Worm (Caenorhabditis elegans): ENCODE data around the gene C09G1.2.

DNA sequence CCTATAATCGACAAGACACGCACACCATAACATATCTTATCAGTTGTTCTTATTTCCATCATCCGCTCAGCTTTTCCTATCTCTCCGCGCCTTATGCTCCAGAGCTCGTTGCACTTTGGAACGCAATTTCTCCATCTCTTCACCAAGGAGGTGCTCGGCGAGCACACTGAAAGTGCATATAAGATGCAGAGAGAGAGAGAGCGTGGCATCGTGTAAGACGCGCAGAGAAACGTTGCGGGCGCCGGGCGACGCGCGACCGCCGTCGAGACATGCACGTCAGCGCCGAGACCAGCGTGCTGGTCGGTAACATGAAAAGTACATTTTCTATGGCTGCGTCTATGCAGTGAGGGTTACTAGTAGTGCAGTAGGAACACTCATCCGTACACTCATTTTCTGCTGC, 42.0 kb upstream of the C09G1.2 start:
- TF ChIP-seq sea-1 (GFP tag; conservative IDR thresholded peaks at IDR 0.05): no peak
- TF ChIP-seq B0310.2 (tag; optimal IDR thresholded peaks at IDR 0.05): no peak
- no peak for TF ChIP-seq hmg-4 (GFP tag; optimal IDR thresholded peaks at IDR 0.05)
- no peak for TF ChIP-seq ets-7 (tag; optimal IDR thresholded peaks at IDR 0.05)
- TF ChIP-seq hnd-1 (tag; optimal IDR thresholded peaks at IDR 0.05): no peak
- no peak for TF ChIP-seq ceh-13 (GFP tag; optimal IDR thresholded peaks at IDR 0.05)
- no peak for TF ChIP-seq ama-1 (optimal IDR thresholded peaks at IDR 0.05)
- TF ChIP-seq tbx-37 (GFP tag; conservative IDR thresholded peaks at IDR 0.05): no peak
- no peak for TF ChIP-seq hmbx-1 (tag; optimal IDR thresholded peaks at IDR 0.05)
- TF ChIP-seq pes-1 (GFP tag; IDR thresholded peaks at IDR 0.05): no peak
- no peak for TF ChIP-seq tra-4 (tag; optimal IDR thresholded peaks at IDR 0.05)
- TF ChIP-seq ceh-36 (tag; optimal IDR thresholded peaks at IDR 0.05): no peak
